Fruit fly (Drosophila melanogaster): ENCODE measurements around the gene Apc.
A peak's percentile ranks its signal among the peaks of the same experiment; 100 is the strongest.

The Apc gene

DNA sequence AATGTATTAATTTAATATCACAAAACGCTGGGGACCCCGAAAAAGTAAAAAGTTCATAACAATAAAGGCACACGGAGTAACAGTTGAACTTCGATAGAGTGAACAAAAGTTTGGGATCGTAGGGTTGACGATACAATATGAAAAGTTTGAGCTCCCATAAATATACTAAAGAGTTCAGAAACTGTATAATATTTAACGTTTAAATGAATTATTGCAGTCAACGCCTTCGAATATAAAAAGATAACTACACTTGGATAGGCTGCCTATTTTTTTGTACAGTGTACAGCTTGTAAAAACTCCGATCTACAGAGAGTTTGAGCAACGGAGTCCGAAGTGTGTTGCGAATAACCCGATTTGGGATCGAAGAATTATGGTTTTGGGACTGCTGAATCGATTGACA lies 13.8 kb downstream of the Apc start (continued):
- no peak for TF ChIP-seq CHES-1-like (GFP tag; optimal IDR thresholded peaks at IDR 0.05)
- no peak for TF ChIP-seq sr (GFP tag; IDR thresholded peaks at IDR 0.05)
- TF ChIP-seq CG18011 (GFP tag; optimal IDR thresholded peaks at IDR 0.05), result no peak
- no peak for TF ChIP-seq ac (GFP tag; optimal IDR thresholded peaks at IDR 0.05)
- TF ChIP-seq CG16863 (GFP tag; optimal IDR thresholded peaks at IDR 0.05), result no peak
- TF ChIP-seq salm (tag; optimal IDR thresholded peaks at IDR 0.05), result no peak
- no peak for TF ChIP-seq CG18476 (GFP tag; optimal IDR thresholded peaks at IDR 0.05)
- no peak for TF ChIP-seq rib (GFP tag; IDR thresholded peaks at IDR 0.05)
- no peak for TF ChIP-seq CG15601 (tag; optimal IDR thresholded peaks at IDR 0.05)
- TF ChIP-seq Ada2b (GFP tag; IDR thresholded peaks at IDR 0.05), result peak; percentile 34
- no peak for TF ChIP-seq CG6272 (GFP tag; IDR thresholded peaks at IDR 0.05)
- TF ChIP-seq pan (optimal IDR thresholded peaks at IDR 0.05), result no peak
- TF ChIP-seq pan (GFP tag; optimal IDR thresholded peaks at IDR 0.05 in 1 of 2, IDR thresholded peaks at IDR 0.05 in 1 of 2), result peak in 1 of 2 experiments; percentile 14
- no peak for TF ChIP-seq mirr (GFP tag; optimal IDR thresholded peaks at IDR 0.05)
- no peak for TF ChIP-seq Nf-YC (tag; optimal IDR thresholded peaks at IDR 0.05)
- TF ChIP-seq bsh (GFP tag; optimal IDR thresholded peaks at IDR 0.05), result peak in 1 of 2 experiments; percentile 3
- peak; percentile 25 for TF ChIP-seq phol (tag; optimal IDR thresholded peaks at IDR 0.05)
- no peak for TF ChIP-seq CG6813 (GFP tag; optimal IDR thresholded peaks at IDR 0.05)
- TF ChIP-seq sc (optimal IDR thresholded peaks at IDR 0.05), result no peak
- TF ChIP-seq sc (GFP tag; optimal IDR thresholded peaks at IDR 0.05), result no peak
- TF ChIP-seq vvl (GFP tag; IDR thresholded peaks at IDR 0.05), result no peak
- TF ChIP-seq CG3281 (GFP tag; optimal IDR thresholded peaks at IDR 0.05), result no peak
- peak; percentile 7 for TF ChIP-seq CG2712 (tag; optimal IDR thresholded peaks at IDR 0.05)
- no peak for TF ChIP-seq CG2116 (GFP tag; optimal IDR thresholded peaks at IDR 0.05)
- no peak for TF ChIP-seq Side (GFP tag; optimal IDR thresholded peaks at IDR 0.05)
- no peak for TF ChIP-seq CG8089 (GFP tag; optimal IDR thresholded peaks at IDR 0.05)
- TF ChIP-seq CG30403 (GFP tag; optimal IDR thresholded peaks at IDR 0.05), result peak; percentile 3
- TF ChIP-seq BtbVII (GFP tag; optimal IDR thresholded peaks at IDR 0.05), result no peak
- peak; percentile 43 for TF ChIP-seq Sox102F (GFP tag; optimal IDR thresholded peaks at IDR 0.05)
- TF ChIP-seq Hr51 (GFP tag; optimal IDR thresholded peaks at IDR 0.05), result peak in 1 of 2 experiments; percentile 47
- TF ChIP-seq CG34422 (GFP tag; IDR thresholded peaks at IDR 0.05), result no peak
- no peak for TF ChIP-seq NC2α (GFP tag; optimal IDR thresholded peaks at IDR 0.05)
- no peak for TF ChIP-seq CG13296 (GFP tag; optimal IDR thresholded peaks at IDR 0.05)
- peak; percentile 23 for TF ChIP-seq Fer3 (tag; optimal IDR thresholded peaks at IDR 0.05)
- no peak for TF ChIP-seq prd (optimal IDR thresholded peaks at IDR 0.05)
- TF ChIP-seq prd (GFP tag; IDR thresholded peaks at IDR 0.05), result no peak
- no peak for TF ChIP-seq CG17361 (GFP tag; IDR thresholded peaks at IDR 0.05)
- no peak for TF ChIP-seq ara (GFP tag; IDR thresholded peaks at IDR 0.05)
- no peak for TF ChIP-seq klu (GFP tag; IDR thresholded peaks at IDR 0.05)
- TF ChIP-seq Lim3 (GFP tag; IDR thresholded peaks at IDR 0.05), result no peak
- TF ChIP-seq crol (GFP tag; IDR thresholded peaks at IDR 0.05), result no peak
- TF ChIP-seq tin (GFP tag; optimal IDR thresholded peaks at IDR 0.05), result no peak
- no peak for TF ChIP-seq CG10321 (GFP tag; IDR thresholded peaks at IDR 0.05)
- TF ChIP-seq CG10366 (GFP tag; IDR thresholded peaks at IDR 0.05), result no peak
- TF ChIP-seq crc (GFP tag; optimal IDR thresholded peaks at IDR 0.05), result no peak
- peak; percentile 42 for TF ChIP-seq dmrt99B (tag; optimal IDR thresholded peaks at IDR 0.05)
- peak; percentile 35 for TF ChIP-seq zf30C (GFP tag; optimal IDR thresholded peaks at IDR 0.05)
- TF ChIP-seq CG13424 (tag; optimal IDR thresholded peaks at IDR 0.05), result no peak
- TF ChIP-seq Myb (GFP tag; optimal IDR thresholded peaks at IDR 0.05), result no peak
- no peak for TF ChIP-seq Bgb (GFP tag; IDR thresholded peaks at IDR 0.05; ENCODE audit: partially characterized antibody)
- TF ChIP-seq NFAT (GFP tag; IDR thresholded peaks at IDR 0.05), result no peak
- peak; percentile 30 for TF ChIP-seq unpg (GFP tag; optimal IDR thresholded peaks at IDR 0.05)
- TF ChIP-seq az2 (GFP tag; optimal IDR thresholded peaks at IDR 0.05), result peak; percentile 19
